Worm (Caenorhabditis elegans) whole organism, L3 larva: ENCODE results near the gene K11D12.14.

Experiments used
- ceh-82 ChIP-seq: fragments of 150-350 bp; optimal IDR thresholded peaks from 2 replicates; lab custom pipeline; 2014; ENCODE audit warnings: missing biosample characterization, missing genetic modification characterization
- elt-3 ChIP-seq, 3 experiments: fragments of 150-350 bp in 1 of 3; sonication (generic microtip) in 2 of 3; optimal IDR thresholded peaks; 2 replicates in 2 of 3; 4 replicates in 1 of 3; lab custom pipeline; 2014 to 2017; ENCODE audit warnings: missing biosample characterization in 3 of 3, missing genetic modification characterization in 3 of 3
- mdl-1 ChIP-seq: fragments of 150-350 bp; optimal IDR thresholded peaks from 2 replicates; lab custom pipeline; 2014; ENCODE audit warnings: missing biosample characterization, missing genetic modification characterization
- nhr-11 ChIP-seq: fragments of 150-350 bp; optimal IDR thresholded peaks from 2 replicates; lab custom pipeline; 2014; ENCODE audit warnings: missing biosample characterization, missing genetic modification characterization
- nhr-12 ChIP-seq: fragments of 150-350 bp; optimal IDR thresholded peaks from 2 replicates; lab custom pipeline; 2014; ENCODE audit warnings: missing biosample characterization, missing genetic modification characterization
- nhr-76 ChIP-seq: fragments of 150-350 bp; sonication (generic microtip); optimal IDR thresholded peaks from 5 replicates; lab custom pipeline; 2014; ENCODE audit warnings: missing biosample characterization, missing genetic modification characterization
- pqm-1 ChIP-seq: fragments of 150-350 bp; optimal IDR thresholded peaks from 2 replicates; lab custom pipeline; 2017; ENCODE audit warnings: missing biosample characterization, missing genetic modification characterization, inconsistent platforms

- TF ChIP-seq nhr-11 (tag; lab: Kevin White, UChicago): no peak
- TF ChIP-seq mdl-1 (tag; lab: Kevin White, UChicago): no peak
- no peak for TF ChIP-seq nhr-12 (tag; lab: Kevin White, UChicago)
- TF ChIP-seq ceh-82 (tag; lab: Kevin White, UChicago): no peak
- no peak for TF ChIP-seq pqm-1 (tag; lab: Kevin White, UChicago)
- no peak for TF ChIP-seq elt-3 (tag; optimal IDR thresholded peaks at IDR 0.05; lab: Kevin White, UChicago)
- TF ChIP-seq nhr-76 (tag; lab: Kevin White, UChicago): no peak
Observed at ce11 chrV:5046103-5046502, 3.3 kb upstream of the K11D12.14 start, which contains the start of gene exc-14.
